Worm (Caenorhabditis elegans) whole organism, L3 larva: ENCODE results near the gene R11G1.11.

ENCODE experiments used
- lin-39 ChIP-seq: fragments of 150-350 bp; optimal IDR thresholded peaks from 2 replicates; lab custom pipeline; 2018; ENCODE audit warnings: missing biosample characterization, missing genetic modification reagents, missing genetic modification characterization
- mdl-1 ChIP-seq: fragments of 150-350 bp; optimal IDR thresholded peaks from 2 replicates; lab custom pipeline; 2014; ENCODE audit warnings: missing biosample characterization, missing genetic modification characterization
- nhr-25 ChIP-seq: sonication (generic microtip); optimal IDR thresholded peaks from 2 replicates; lab custom pipeline; 2017; ENCODE audit warnings: missing biosample characterization, missing genetic modification characterization

DNA sequence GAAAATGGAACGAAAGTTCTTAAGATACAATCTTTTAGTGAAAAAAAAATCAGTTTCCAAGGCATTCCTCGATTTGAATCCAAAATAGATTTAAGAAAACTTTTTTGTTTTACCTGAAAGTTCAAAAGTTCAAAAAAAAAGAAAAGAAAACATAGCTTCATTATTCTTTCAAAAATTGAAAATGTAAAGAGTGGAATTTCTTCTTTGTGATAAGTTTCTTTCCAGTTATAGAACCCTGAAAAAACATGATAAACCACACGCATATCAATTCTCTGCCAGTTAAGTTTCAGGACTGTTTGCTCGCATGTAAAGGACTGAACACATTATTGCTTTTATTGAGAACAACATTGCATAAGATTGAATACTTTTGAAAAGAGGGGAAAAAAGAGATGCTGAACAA lies 43.0 kb upstream of the R11G1.11 start:
- TF ChIP-seq lin-39 (tag; lab: Kevin White, UChicago) (no peak), nhr-25 (no peak), mdl-1 (tag; lab: Kevin White, UChicago) (no peak)
